Fruit fly (Drosophila melanogaster): ENCODE measurements around the gene Pih1D1.

DNA sequence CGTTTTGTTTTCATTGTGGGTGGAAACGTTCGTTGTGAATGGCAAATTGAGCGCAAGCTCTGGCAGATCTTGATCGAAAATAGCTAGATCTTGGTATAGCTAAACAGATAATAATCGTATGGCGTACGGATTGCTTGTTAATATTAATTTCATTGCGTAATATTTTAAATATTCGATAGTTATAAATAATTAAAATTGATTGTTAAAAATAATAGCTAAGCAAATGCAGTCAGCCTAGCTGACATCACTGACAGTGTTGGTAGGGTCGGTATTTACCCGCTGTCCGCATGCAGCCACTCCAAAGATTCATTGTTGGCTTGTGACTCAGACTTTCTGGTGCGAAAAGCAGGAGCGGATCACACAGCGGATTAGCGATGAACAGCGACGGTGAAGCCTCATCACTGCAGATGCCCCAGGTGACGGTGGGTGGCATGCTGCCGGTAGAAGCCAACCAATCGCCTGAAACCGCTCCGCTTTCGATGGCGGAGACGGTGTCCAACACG, 17.2 kb downstream of the Pih1D1 start, which contains the start of the genes CG5776 and spict:
- TF ChIP-seq CG13204 (GFP tag; optimal IDR thresholded peaks at IDR 0.05): no peak
- no peak for TF ChIP-seq EcR (GFP tag; optimal IDR thresholded peaks at IDR 0.05)
- TF ChIP-seq gl (tag; optimal IDR thresholded peaks at IDR 0.05): peak; percentile 46
- peak; percentile 53 for TF ChIP-seq CG17806 (tag; optimal IDR thresholded peaks at IDR 0.05)
- no peak for TF ChIP-seq CG14655 (GFP tag; optimal IDR thresholded peaks at IDR 0.05)
- TF ChIP-seq CG12605 (GFP tag; IDR thresholded peaks at IDR 0.05): peak; percentile 25; the same call in 1 of the 2 replicates

Data from whole organism, pupa.